Worm (Caenorhabditis elegans): ENCODE measurements around the gene ZC196.5.
A peak's percentile ranks its signal among the peaks of the same experiment; 100 is the strongest.

The ZC196.5 gene

ce11 chrV:8745858-8746257 is 16.7 kb downstream of the ZC196.5 start, which contains the start of gene B0507.6:
B0507.6 (plus strand) TSS chrV:8746158.
- TF ChIP-seq ceh-88 (GFP tag; IDR thresholded peaks at IDR 0.05) (no peak), irx-1 (tag; optimal IDR thresholded peaks at IDR 0.05) (no peak), blmp-1 (tag; optimal IDR thresholded peaks at IDR 0.05) (no peak), alr-1 (tag; optimal IDR thresholded peaks at IDR 0.05; ENCODE audit: borderline replicate concordance) (no peak), nhr-84 (tag; optimal IDR thresholded peaks at IDR 0.05) (no peak)

ce11 chrV:8753395-8753794 is 24.2 kb downstream of the ZC196.5 start, which contains the start of gene B0507.5:
B0507.5 (plus strand) TSS chrV:8753695.
- TF ChIP-seq elt-2 (tag; optimal IDR thresholded peaks at IDR 0.05) (no peak), jun-1 (tag; optimal IDR thresholded peaks at IDR 0.05) (no peak), elt-3 (tag; optimal IDR thresholded peaks at IDR 0.05) (no peak), ets-5 (GFP tag; IDR thresholded peaks at IDR 0.05) (no peak), zag-1 (tag; optimal IDR thresholded peaks at IDR 0.05) (no peak), pqm-1 (tag; optimal IDR thresholded peaks at IDR 0.05) (no peak), nhr-28 (tag; optimal IDR thresholded peaks at IDR 0.05) (no peak), nhr-19 (GFP tag; conservative IDR thresholded peaks at IDR 0.05) (no peak), ama-1 (optimal IDR thresholded peaks at IDR 0.05) (no peak), nhr-84 (tag; optimal IDR thresholded peaks at IDR 0.05) (no peak), aly-2 (tag; optimal IDR thresholded peaks at IDR 0.05) (no peak), C16A3.4 (tag; optimal IDR thresholded peaks at IDR 0.05) (no peak), fkh-10 (GFP tag; optimal IDR thresholded peaks at IDR 0.05) (no peak), sptf-1 (tag; optimal IDR thresholded peaks at IDR 0.05) (no peak), C34B4.2 (tag; optimal IDR thresholded peaks at IDR 0.05) (no peak), nhr-237 (tag; optimal IDR thresholded peaks at IDR 0.05) (no peak), tlp-1 (tag; optimal IDR thresholded peaks at IDR 0.05) (no peak), mep-1 (tag; optimal IDR thresholded peaks at IDR 0.05) (no peak), fos-1 (tag; optimal IDR thresholded peaks at IDR 0.05) (no peak)

ce11 chrV:8754670-8755069 is 25.5 kb downstream of the ZC196.5 start, which contains the start of gene B0507.4:
B0507.4 (plus strand) TSS chrV:8754970.
- TF ChIP-seq zag-1 (tag; optimal IDR thresholded peaks at IDR 0.05) (no peak), vab-15 (tag; optimal IDR thresholded peaks at IDR 0.05) (no peak), sup-37 (GFP tag; optimal IDR thresholded peaks at IDR 0.05) (no peak), fkh-8 (tag; optimal IDR thresholded peaks at IDR 0.05) (no peak), mab-9 (GFP tag; IDR thresholded peaks at IDR 0.05) (no peak), swsn-7 (tag; optimal IDR thresholded peaks at IDR 0.05) (no peak), mdl-1 (tag; optimal IDR thresholded peaks at IDR 0.05) (no peak), xbp-1 (tag; optimal IDR thresholded peaks at IDR 0.05) (no peak), nhr-71 (tag; optimal IDR thresholded peaks at IDR 0.05) (no peak)

- TF ChIP-seq C34B4.2 (tag; optimal IDR thresholded peaks at IDR 0.05): no peak
- TF ChIP-seq egl-13 (tag; optimal IDR thresholded peaks at IDR 0.05): no peak
- TF ChIP-seq mep-1 (tag; optimal IDR thresholded peaks at IDR 0.05): no peak
- no peak for TF ChIP-seq dsc-1 (tag; optimal IDR thresholded peaks at IDR 0.05)
- TF ChIP-seq ztf-11 (tag; optimal IDR thresholded peaks at IDR 0.05): no peak
- TF ChIP-seq efl-1 (optimal IDR thresholded peaks at IDR 0.05): peak in 1 of 2 experiments; percentile 39
- no peak for TF ChIP-seq efl-1 (GFP tag; optimal IDR thresholded peaks at IDR 0.05 in 1 of 2)
These were observed 29.4 kb downstream of the ZC196.5 start, which contains the start of gene B0507.7 for ce11 chrV:8758618-8759017. B0507.7 (minus strand) TSS chrV:8758718.

DNA sequence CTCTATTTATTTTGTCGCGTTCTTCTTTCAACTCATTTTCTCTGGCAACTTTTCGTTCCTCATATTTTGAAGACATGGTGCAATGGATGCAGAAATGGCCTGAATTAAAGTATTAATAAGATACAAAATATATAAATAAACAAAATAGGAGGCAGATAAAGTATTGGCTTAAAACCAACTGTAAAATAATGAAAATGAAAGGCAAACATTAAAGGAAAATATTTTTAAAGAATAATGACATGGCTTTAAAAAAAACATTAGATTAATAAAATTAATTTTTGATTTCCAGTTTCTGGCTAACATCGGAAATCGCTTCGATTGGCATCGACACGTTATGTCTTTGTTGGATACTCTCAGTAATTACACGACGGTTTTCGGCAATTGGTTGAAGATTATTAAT is 31.2 kb downstream of the ZC196.5 start, which contains the start of gene ddn-1:
TSS of gene ddn-1 (minus strand) at position 101 of the 400 bp plus-strand sequence.
- TF ChIP-seq ceh-90 (tag; optimal IDR thresholded peaks at IDR 0.05) (no peak), elt-2 (tag; optimal IDR thresholded peaks at IDR 0.05) (no peak), ztf-4 (tag; optimal IDR thresholded peaks at IDR 0.05) (no peak), C04F5.9 (tag; optimal IDR thresholded peaks at IDR 0.05) (no peak), F16B12.6 (tag; optimal IDR thresholded peaks at IDR 0.05) (no peak), nhr-28 (tag; optimal IDR thresholded peaks at IDR 0.05) (no peak), nhr-76 (tag; optimal IDR thresholded peaks at IDR 0.05) (no peak), nhr-90 (tag; optimal IDR thresholded peaks at IDR 0.05; ENCODE audit: poor library complexity) (no peak)

Data from whole organism, L1 larva.